Worm (Caenorhabditis elegans) whole organism, L2 larva: ENCODE data around the gene D1086.8.

ENCODE experiments used
- F13H6.1 ChIP-seq: sonication (generic microtip); optimal IDR thresholded peaks from 2 replicates; lab custom pipeline; 2016; ENCODE audit warnings: missing genetic modification characterization, missing compliant biosample characterization
- R02D3.7 ChIP-seq: fragments of 150-350 bp; optimal IDR thresholded peaks from 2 replicates; lab custom pipeline; 2014; ENCODE audit warnings: missing biosample characterization, missing genetic modification characterization
- ama-1 ChIP-seq: fragments of 150-350 bp; optimal IDR thresholded peaks from 2 replicates; lab custom pipeline; 2018; ENCODE audit warnings: inconsistent platforms
- dmd-4 ChIP-seq: sonication (generic microtip); optimal IDR thresholded peaks from 2 replicates; lab custom pipeline; 2017; ENCODE audit warnings: missing biosample characterization, missing genetic modification characterization
- lsy-2 ChIP-seq, 2 experiments: fragments of 150-350 bp in 1 of 2; sonication (generic microtip) in 1 of 2; optimal IDR thresholded peaks; 2 replicates each; lab custom pipeline; 2014 to 2017; ENCODE audit warnings: missing biosample characterization in 2 of 2, missing genetic modification characterization in 2 of 2
- mab-5 ChIP-seq: fragments of 150-350 bp; optimal IDR thresholded peaks from 2 replicates; lab custom pipeline; 2014; ENCODE audit warnings: missing biosample characterization, missing genetic modification characterization
- nhr-25 ChIP-seq: fragments of 150-350 bp; sonication (generic microtip); optimal IDR thresholded peaks from 3 replicates; lab custom pipeline; 2014; ENCODE audit warnings: missing biosample characterization, missing genetic modification characterization
- skn-1 ChIP-seq: sonication (generic microtip); optimal IDR thresholded peaks from 2 replicates; lab custom pipeline; 2017; ENCODE audit warnings: missing biosample characterization, missing genetic modification characterization
- unc-55 ChIP-seq: fragments of 150-350 bp; sonication (generic microtip); optimal IDR thresholded peaks from 3 replicates; lab custom pipeline; 2014; ENCODE audit warnings: missing biosample characterization, missing genetic modification reagents, missing genetic modification characterization
- unc-62 ChIP-seq: fragments of 150-350 bp; optimal IDR thresholded peaks from 2 replicates; lab custom pipeline; 2014; ENCODE audit warnings: missing biosample characterization, missing genetic modification reagents, missing genetic modification characterization
- ztf-11 ChIP-seq: sonication (generic microtip); optimal IDR thresholded peaks from 2 replicates; lab custom pipeline; 2017; ENCODE audit warnings: missing biosample characterization, missing genetic modification characterization

DNA sequence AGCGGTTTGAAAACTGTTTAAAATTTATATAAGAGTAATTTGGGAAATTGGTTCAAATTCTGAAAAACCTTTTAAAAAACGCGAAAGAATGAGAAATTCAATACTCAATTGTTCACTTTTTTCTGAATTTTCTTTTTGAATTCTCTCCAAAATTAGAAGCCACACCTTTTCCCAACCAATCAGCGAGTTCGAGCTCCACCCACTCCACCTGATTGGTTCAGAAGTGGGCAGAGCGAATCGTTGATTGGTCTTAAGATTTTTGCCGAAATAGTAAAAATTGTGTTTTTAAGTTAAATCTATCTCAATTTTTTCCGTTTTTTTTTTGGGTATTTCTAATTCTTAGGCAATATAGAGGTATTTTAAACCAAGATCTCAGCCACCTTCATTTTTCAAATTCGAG lies 29.9 kb upstream of the D1086.8 start:
- TF ChIP-seq R02D3.7 (tag; lab: Kevin White, UChicago) = no peak
- TF ChIP-seq ztf-11 (tag; lab: Kevin White, UChicago) = no peak
- no peak for TF ChIP-seq unc-55
- TF ChIP-seq ama-1 (lab: Kevin White, UChicago) = no peak
- TF ChIP-seq F13H6.1 (tag; lab: Kevin White, UChicago) = no peak
- no peak for TF ChIP-seq dmd-4 (tag; lab: Kevin White, UChicago)
- no peak for TF ChIP-seq unc-62 (GFP tag; lab: Kevin White, UChicago)
- TF ChIP-seq lsy-2 (tag; optimal IDR thresholded peaks at IDR 0.05; lab: Kevin White, UChicago) = no peak
- no peak for TF ChIP-seq nhr-25 (tag; lab: Kevin White, UChicago)
- TF ChIP-seq mab-5 (tag; lab: Kevin White, UChicago) = no peak
- no peak for TF ChIP-seq skn-1 (tag; lab: Kevin White, UChicago)
